Fruit fly (Drosophila melanogaster) whole organism, embryonic: ENCODE measurements around the gene Ent3.
A peak's percentile ranks its signal among the peaks of the same experiment; 100 is the strongest.

ENCODE experiments used
- Bgb ChIP-seq: fragments of 200-800 bp; sonication (Bioruptor generic); IDR thresholded peaks from 2 replicates; pipeline ENCODE4 v1.3.6; 2022; ENCODE audit warnings: missing biosample characterization, missing genetic modification characterization; ENCODE audit not compliant: partially characterized antibody
- CG10267 ChIP-seq: fragments of 200-800 bp; sonication (Bioruptor generic); optimal IDR thresholded peaks from 2 replicates; lab custom pipeline; 2018; ENCODE audit warnings: missing biosample characterization, mild to moderate bottlenecking, missing genetic modification characterization, moderate library complexity
- CG11085 ChIP-seq: fragments of 200-800 bp; sonication (Bioruptor generic); IDR thresholded peaks from 2 replicates; pipeline ENCODE4 v1.3.6; 2022; ENCODE audit warnings: missing biosample characterization, missing genetic modification characterization
- CG1233 ChIP-seq: fragments of 200-800 bp; sonication (Bioruptor generic); optimal IDR thresholded peaks from 4 replicates; lab custom pipeline; 2018; ENCODE audit warnings: missing biosample characterization, mild to moderate bottlenecking, missing genetic modification characterization
- CG15601 ChIP-seq: fragments of 200-800 bp; sonication (Bioruptor generic); optimal IDR thresholded peaks from 3 replicates; lab custom pipeline; 2019; ENCODE audit warnings: missing biosample characterization, mild to moderate bottlenecking, missing genetic modification characterization, moderate library complexity
- CG17359 ChIP-seq: fragments of 200-800 bp; sonication (Bioruptor generic); optimal IDR thresholded peaks from 3 replicates; lab custom pipeline; 2018; ENCODE audit warnings: missing biosample characterization, mild to moderate bottlenecking, missing genetic modification characterization, moderate library complexity
- CG17829 ChIP-seq: fragments of 200-800 bp; optimal IDR thresholded peaks from 2 replicates; lab custom pipeline; 2019; ENCODE audit warnings: missing biosample characterization, mild to moderate bottlenecking, missing genetic modification characterization, moderate library complexity
- CG18619 ChIP-seq: fragments of 200-800 bp; sonication (Bioruptor generic); optimal IDR thresholded peaks from 3 replicates; lab custom pipeline; 2017; ENCODE audit warnings: missing biosample characterization, mild to moderate bottlenecking, missing genetic modification characterization
- CG2120 ChIP-seq: fragments of 200-800 bp; sonication (Bioruptor generic); optimal IDR thresholded peaks from 3 replicates; lab custom pipeline; 2016; ENCODE audit warnings: missing biosample characterization, missing genetic modification characterization
- CG2199 ChIP-seq: fragments of 200-800 bp; sonication (Bioruptor generic); IDR thresholded peaks from 3 replicates; pipeline ENCODE4 v1.3.6; 2022; ENCODE audit warnings: missing biosample characterization, missing genetic modification characterization
- CG3281 ChIP-seq: fragments of 200-800 bp; sonication (Bioruptor generic); optimal IDR thresholded peaks from 3 replicates; lab custom pipeline; 2017; ENCODE audit warnings: missing biosample characterization, mild to moderate bottlenecking, missing genetic modification characterization
- CG4282 ChIP-seq: fragments of 200-800 bp; sonication (Bioruptor generic); optimal IDR thresholded peaks from 2 replicates; lab custom pipeline; 2016; ENCODE audit warnings: missing biosample characterization, missing genetic modification characterization
- CG4360 ChIP-seq: fragments of 200-800 bp; sonication (Bioruptor generic); IDR thresholded peaks from 2 replicates; pipeline ENCODE4 v1.3.6; 2022; ENCODE audit warnings: missing biosample characterization, missing genetic modification characterization
- CG4424 ChIP-seq: fragments of 200-800 bp; sonication (Bioruptor generic); optimal IDR thresholded peaks from 3 replicates; lab custom pipeline; 2016; ENCODE audit warnings: missing biosample characterization, missing genetic modification characterization
- CG5180 ChIP-seq: fragments of 200-800 bp; sonication (Bioruptor generic); optimal IDR thresholded peaks from 3 replicates; lab custom pipeline; 2017; ENCODE audit warnings: missing biosample characterization, missing genetic modification characterization, mild to moderate bottlenecking, moderate library complexity, missing genetic modification reagents
- CG6854 ChIP-seq: fragments of 200-800 bp; sonication (Bioruptor generic); optimal IDR thresholded peaks from 3 replicates; lab custom pipeline; 2017; ENCODE audit warnings: missing biosample characterization, mild to moderate bottlenecking, missing genetic modification characterization
- CG7963 ChIP-seq: fragments of 200-800 bp; sonication (Bioruptor generic); IDR thresholded peaks from 3 replicates; pipeline ENCODE4 v1.3.6; 2022; ENCODE audit warnings: missing biosample characterization, missing genetic modification characterization; ENCODE audit not compliant: partially characterized antibody
- Camta ChIP-seq: fragments of 200-800 bp; sonication (Bioruptor generic); optimal IDR thresholded peaks from 2 replicates; lab custom pipeline; 2016; ENCODE audit warnings: missing biosample characterization, missing genetic modification characterization
- Chrac-16 ChIP-seq: fragments of 200-800 bp; sonication (Bioruptor generic); optimal IDR thresholded peaks from 3 replicates; lab custom pipeline; 2016; ENCODE audit warnings: missing biosample characterization, missing genetic modification characterization
- CoRest ChIP-seq: fragments of 200-800 bp; sonication (Bioruptor generic); optimal IDR thresholded peaks from 3 replicates; lab custom pipeline; 2018; ENCODE audit warnings: missing biosample characterization, mild to moderate bottlenecking, missing genetic modification characterization, moderate library complexity
- D19B ChIP-seq: fragments of 200-800 bp; sonication (Bioruptor generic); optimal IDR thresholded peaks from 2 replicates; lab custom pipeline; 2017; ENCODE audit warnings: missing biosample characterization, mild to moderate bottlenecking, missing genetic modification characterization
- E2f2 ChIP-seq: fragments of 200-800 bp; sonication (Bioruptor generic); IDR thresholded peaks from 2 replicates; pipeline ENCODE4 v1.3.6; 2022; ENCODE audit warnings: missing biosample characterization, missing genetic modification characterization
- Fer1 ChIP-seq: fragments of 200-800 bp; sonication (Bioruptor generic); optimal IDR thresholded peaks from 2 replicates; lab custom pipeline; 2017; ENCODE audit warnings: missing biosample characterization, mild to moderate bottlenecking, missing genetic modification characterization
- GATAe ChIP-seq: fragments of 200-800 bp; sonication (Bioruptor generic); conservative IDR thresholded peaks from 2 replicates; pipeline ENCODE4 v1.3.6; 2022; ENCODE audit warnings: missing biosample characterization, missing genetic modification characterization
- NC2α ChIP-seq: fragments of 200-800 bp; sonication (Bioruptor generic); optimal IDR thresholded peaks from 2 replicates; lab custom pipeline; 2016; ENCODE audit warnings: missing biosample characterization, missing genetic modification characterization
- Oli ChIP-seq: fragments of 200-800 bp; sonication (Bioruptor generic); optimal IDR thresholded peaks from 2 replicates; lab custom pipeline; 2018; ENCODE audit warnings: missing biosample characterization, mild to moderate bottlenecking, missing genetic modification characterization, moderate library complexity
- bcd ChIP-seq: fragments of 200-800 bp; sonication (Bioruptor generic); optimal IDR thresholded peaks from 2 replicates; lab custom pipeline; 2017; ENCODE audit warnings: missing biosample characterization, mild to moderate bottlenecking, missing genetic modification characterization
- bowl ChIP-seq: fragments of 200-800 bp; sonication (Bioruptor generic); IDR thresholded peaks from 2 replicates; pipeline ENCODE4 v1.3.6; 2022; ENCODE audit warnings: missing biosample characterization, missing genetic modification characterization
- caup ChIP-seq: fragments of 200-800 bp; sonication (Bioruptor generic); optimal IDR thresholded peaks from 3 replicates; lab custom pipeline; 2017; ENCODE audit warnings: missing biosample characterization, mild to moderate bottlenecking, missing genetic modification characterization, moderate library complexity; ENCODE audit not compliant: severe bottlenecking
- dm ChIP-seq: fragments of 200-800 bp; sonication (Bioruptor generic); optimal IDR thresholded peaks from 3 replicates; lab custom pipeline; 2016; ENCODE audit warnings: missing biosample characterization, missing genetic modification characterization
- exex ChIP-seq: fragments of 200-800 bp; sonication (Bioruptor generic); optimal IDR thresholded peaks from 4 replicates; lab custom pipeline; 2018; ENCODE audit warnings: missing biosample characterization, mild to moderate bottlenecking, missing genetic modification characterization, moderate library complexity
- lab ChIP-seq: fragments of 200-800 bp; sonication (Bioruptor generic); optimal IDR thresholded peaks from 3 replicates; lab custom pipeline; 2017; ENCODE audit warnings: missing biosample characterization, missing genetic modification characterization, mild to moderate bottlenecking, moderate library complexity, missing genetic modification reagents
- p53 ChIP-seq: fragments of 200-800 bp; sonication (Bioruptor generic); optimal IDR thresholded peaks from 2 replicates; lab custom pipeline; 2016; ENCODE audit warnings: missing biosample characterization, missing genetic modification characterization
- phol ChIP-seq: fragments of 200-800 bp; sonication (Bioruptor generic); optimal IDR thresholded peaks from 3 replicates; lab custom pipeline; 2018; ENCODE audit warnings: missing biosample characterization, mild to moderate bottlenecking, missing genetic modification characterization, moderate library complexity
- prd ChIP-seq, 3 experiments: fragments of >200 bp in 2 of 3; fragments of 200-800 bp in 1 of 3; sonication (Bioruptor generic) in 1 of 3; optimal IDR thresholded peaks in 2 of 3; IDR thresholded peaks in 1 of 3; 2 replicates in 2 of 3; 3 replicates in 1 of 3; pipeline versions ENCODE4 v1.3.6 to Lab custom; 2017 to 2022; ENCODE audit warnings: missing biosample characterization in 1 of 3, missing genetic modification characterization in 1 of 3
- pzg ChIP-seq: fragments of 200-800 bp; sonication (Bioruptor generic); optimal IDR thresholded peaks from 3 replicates; lab custom pipeline; 2018; ENCODE audit warnings: missing biosample characterization, mild to moderate bottlenecking, missing genetic modification characterization, moderate library complexity
- ranshi ChIP-seq: fragments of 200-800 bp; sonication (Bioruptor generic); IDR thresholded peaks from 2 replicates; pipeline ENCODE4 v1.3.6; 2022; ENCODE audit warnings: missing biosample characterization, missing genetic modification characterization
- rib ChIP-seq: fragments of 200-800 bp; sonication (Bioruptor generic); IDR thresholded peaks from 2 replicates; pipeline ENCODE4 v1.3.6; 2022; ENCODE audit warnings: missing biosample characterization, missing genetic modification characterization
- row ChIP-seq: fragments of 200-800 bp; sonication (Bioruptor generic); IDR thresholded peaks from 3 replicates; pipeline ENCODE4 v1.3.6; 2022; ENCODE audit warnings: missing biosample characterization, missing genetic modification characterization
- sim ChIP-seq: fragments of 200-800 bp; sonication (Bioruptor generic); IDR thresholded peaks from 2 replicates; pipeline ENCODE4 v1.3.6; 2022; ENCODE audit warnings: missing biosample characterization, missing genetic modification characterization
- tap ChIP-seq: fragments of 200-800 bp; optimal IDR thresholded peaks from 3 replicates; lab custom pipeline; 2019; ENCODE audit warnings: missing biosample characterization, mild to moderate bottlenecking, missing genetic modification characterization, moderate library complexity
- trem ChIP-seq: fragments of 200-800 bp; optimal IDR thresholded peaks from 3 replicates; lab custom pipeline; 2019; ENCODE audit warnings: missing biosample characterization, mild to moderate bottlenecking, missing genetic modification characterization, moderate library complexity

Ent3 gene

dm6 chr3L:12861255-12861899 is 7.9 kb downstream of the Ent3 start, which contains the start of gene CG32107 (continued):
- no peak for TF ChIP-seq CG7963
- TF ChIP-seq pzg = peak; percentile 1
- TF ChIP-seq CG4424 = peak; percentile 19
- TF ChIP-seq sim (GFP tag; lab: Robert Waterston, UW) = no peak
- peak; percentile 81 for TF ChIP-seq phol (tag; lab: Kevin White, UChicago)
- TF ChIP-seq CoRest (tag; lab: Kevin White, UChicago) = peak; percentile 31
- TF ChIP-seq CG18619 (GFP tag; lab: Kevin White, UChicago) = no peak
- peak; percentile 53 for TF ChIP-seq trem (tag; lab: Kevin White, UChicago)
- TF ChIP-seq CG1233 = peak; percentile 17
- TF ChIP-seq CG10267 (tag; lab: Kevin White, UChicago) = peak; percentile 11
- no peak for TF ChIP-seq p53 (GFP tag; lab: Kevin White, UChicago)
- peak; percentile 49 for TF ChIP-seq CG17829 (tag; lab: Kevin White, UChicago)
- TF ChIP-seq CG2199 (GFP tag; lab: Robert Waterston, UW) = peak; percentile 95
- TF ChIP-seq Bgb (GFP tag; lab: Robert Waterston, UW) = peak; percentile 34; the same call in 1 of the 2 replicates
- TF ChIP-seq, all 482 proteins: peak for 41

- TF ChIP-seq exex (tag; lab: Kevin White, UChicago) (peak; percentile 4), GATAe (GFP tag; lab: Robert Waterston, UW) (0 out of 2 replicates have a peak, but pooled peaks have one; percentile 22), ranshi (GFP tag; lab: Robert Waterston, UW) (no peak)
These were observed 9.4 kb downstream of the Ent3 start, which contains the start of gene CG10943 for dm6 chr3L:12862820-12863219. Gene CG10943 (minus strand): TSS chr3L:12862920.

dm6 chr3L:12864472-12864871 is 11.0 kb downstream of the Ent3 start:
- TF ChIP-seq CG4360 (GFP tag; lab: Robert Waterston, UW) (peak; percentile 56; the same call in 1 of the 2 replicates), CG17359 (no peak)
- TF ChIP-seq, all 482 proteins: peak for 1

dm6 chr3L:12867956-12868443 is 14.6 kb downstream of the Ent3 start:
- TF ChIP-seq CG4282 (GFP tag; lab: Kevin White, UChicago) (no peak), NC2α (GFP tag; lab: Kevin White, UChicago) (no peak), Fer1 (peak; percentile 35), dm (GFP tag; lab: Kevin White, UChicago) (no peak), CG15601 (tag; lab: Kevin White, UChicago) (peak; percentile 99), Camta (GFP tag; lab: Kevin White, UChicago) (no peak), CG5180 (GFP tag; lab: Kevin White, UChicago) (peak; percentile 97), D19B (GFP tag; lab: Kevin White, UChicago) (no peak), bowl (GFP tag; lab: Robert Waterston, UW) (no peak)
- TF ChIP-seq, all 482 proteins: peak for 3

dm6 chr3L:12874211-12874610 is 20.8 kb downstream of the Ent3 start:
- TF ChIP-seq CG3281 (peak; percentile 42), Chrac-16 (GFP tag; lab: Kevin White, UChicago) (no peak), Oli (peak; percentile 15), tap (tag; lab: Kevin White, UChicago) (no peak), caup (GFP tag; lab: Kevin White, UChicago) (peak; percentile 33), lab (peak; percentile 67), bcd (GFP tag; lab: Kevin White, UChicago) (peak; percentile 6), CG2120 (GFP tag; lab: Kevin White, UChicago) (peak; percentile 69), CG6854 (GFP tag; lab: Kevin White, UChicago) (peak; percentile 17), E2f2 (GFP tag; lab: Robert Waterston, UW) (no peak), prd (optimal IDR thresholded peaks at IDR 0.05; lab: Kevin White, UChicago) (no peak), prd (GFP tag; IDR thresholded peaks at IDR 0.05; lab: Robert Waterston, UW) (0 out of 3 replicates have a peak, but pooled peaks have one; percentile 12), CG11085 (GFP tag; lab: Robert Waterston, UW) (0 out of 2 replicates have a peak, but pooled peaks have one; percentile 18), rib (GFP tag; lab: Robert Waterston, UW) (no peak), row (peak; percentile 61; the same call in 2 of the 3 replicates)
